Worm (Caenorhabditis elegans) whole organism, early embryonic: ENCODE results near the gene Y55F3AM.9.

Experiments used
- aly-1 ChIP-seq: sonication (generic microtip); optimal IDR thresholded peaks from 2 replicates; lab custom pipeline; 2016; ENCODE audit warnings: missing genetic modification characterization, missing compliant biosample characterization
- ama-1 ChIP-seq: fragments of 150-350 bp; optimal IDR thresholded peaks from 2 replicates; lab custom pipeline; 2014
- ceh-13 ChIP-seq: fragments of 200-800 bp; sonication (Bioruptor generic); optimal IDR thresholded peaks from 2 replicates; lab custom pipeline; 2018; ENCODE audit warnings: mild to moderate bottlenecking, missing genetic modification characterization, missing compliant biosample characterization
- ceh-36 ChIP-seq: sonication (generic microtip); optimal IDR thresholded peaks from 2 replicates; lab custom pipeline; 2016; ENCODE audit warnings: missing genetic modification characterization, inconsistent platforms, missing compliant biosample characterization
- flt-1 ChIP-seq: fragments of 200-800 bp; sonication (Bioruptor generic); IDR thresholded peaks from 2 replicates; pipeline ENCODE4 v1.3.6; 2022; ENCODE audit warnings: missing genetic modification characterization, missing compliant biosample characterization
- hmbx-1 ChIP-seq: sonication (generic microtip); optimal IDR thresholded peaks from 2 replicates; lab custom pipeline; 2016; ENCODE audit warnings: mild to moderate bottlenecking, missing genetic modification characterization, missing compliant biosample characterization
- hmg-4 ChIP-seq: fragments of 200-800 bp; sonication (Bioruptor generic); optimal IDR thresholded peaks from 2 replicates; lab custom pipeline; 2018; ENCODE audit warnings: mild to moderate bottlenecking, missing genetic modification characterization, missing compliant biosample characterization
- hnd-1 ChIP-seq: sonication (generic microtip); optimal IDR thresholded peaks from 2 replicates; lab custom pipeline; 2016; ENCODE audit warnings: missing genetic modification characterization, missing compliant biosample characterization
- pes-1 ChIP-seq: fragments of 200-800 bp; sonication (Bioruptor generic); IDR thresholded peaks from 2 replicates; pipeline ENCODE4 v1.3.6; 2022; ENCODE audit warnings: missing genetic modification reagents, missing genetic modification characterization, missing compliant biosample characterization
- scrt-1 ChIP-seq: fragments of 200-800 bp; sonication (Bioruptor generic); IDR thresholded peaks from 2 replicates; pipeline ENCODE4 v1.3.6; 2022; ENCODE audit warnings: missing genetic modification characterization, missing compliant biosample characterization
- sea-1 ChIP-seq: fragments of 200-800 bp; sonication (Bioruptor generic); conservative IDR thresholded peaks from 2 replicates; pipeline ENCODE4 v1.3.6; 2022; ENCODE audit warnings: missing genetic modification characterization, missing compliant biosample characterization
- tra-4 ChIP-seq: sonication (generic microtip); optimal IDR thresholded peaks from 2 replicates; lab custom pipeline; 2017; ENCODE audit warnings: missing genetic modification characterization, missing compliant biosample characterization

DNA sequence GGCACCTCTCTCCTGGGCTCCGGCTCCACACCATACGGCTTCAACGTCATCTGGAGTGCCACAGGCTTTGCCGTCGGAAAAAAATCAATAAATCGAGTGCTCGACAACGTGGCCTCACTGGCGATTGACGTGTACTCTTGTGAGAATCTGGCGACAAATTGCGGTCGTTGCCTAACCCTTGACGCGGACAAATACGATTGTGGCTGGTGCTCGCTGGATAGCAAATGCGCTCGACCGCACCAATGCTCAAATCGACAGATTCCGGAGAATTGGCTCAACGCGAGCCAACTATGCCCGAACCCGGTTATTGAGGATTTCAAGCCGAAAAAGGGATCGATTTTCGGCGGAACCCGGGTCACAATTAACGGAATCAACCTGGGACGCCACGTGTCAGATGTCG lies 37.1 kb downstream of the Y55F3AM.9 start:
- TF ChIP-seq ama-1 (lab: Kevin White, UChicago) = no peak
- no peak for TF ChIP-seq flt-1 (GFP tag; lab: Robert Waterston, UW)
- TF ChIP-seq ceh-36 (tag; lab: Kevin White, UChicago) = no peak
- TF ChIP-seq aly-1 (tag; lab: Kevin White, UChicago) = no peak
- TF ChIP-seq hmbx-1 (tag; lab: Kevin White, UChicago) = no peak
- no peak for TF ChIP-seq sea-1 (GFP tag; lab: Robert Waterston, UW)
- no peak for TF ChIP-seq pes-1 (GFP tag; lab: Robert Waterston, UW)
- no peak for TF ChIP-seq scrt-1 (GFP tag; lab: Robert Waterston, UW)
- TF ChIP-seq hnd-1 (tag; lab: Kevin White, UChicago) = no peak
- TF ChIP-seq tra-4 (tag; lab: Kevin White, UChicago) = no peak
- no peak for TF ChIP-seq ceh-13 (GFP tag; lab: Kevin White, UChicago)
- no peak for TF ChIP-seq hmg-4 (GFP tag; lab: Kevin White, UChicago)
